Fruit fly (Drosophila melanogaster) whole organism, embryonic: ENCODE data around the gene CG6607.

Experiments used
- Ada2b ChIP-seq: fragments of 200-800 bp; sonication (Bioruptor generic); IDR thresholded peaks from 2 replicates; pipeline ENCODE4 v1.3.6; 2022; ENCODE audit warnings: missing biosample characterization, missing genetic modification characterization
- Adf1 ChIP-seq: fragments of 200-800 bp; sonication (Bioruptor generic); IDR thresholded peaks from 2 replicates; pipeline ENCODE4 v1.3.6; 2022; ENCODE audit warnings: missing biosample characterization, missing genetic modification characterization
- B-H1 ChIP-seq: fragments of 200-800 bp; sonication (Bioruptor generic); IDR thresholded peaks from 3 replicates; pipeline ENCODE4 v1.3.6; 2022; ENCODE audit warnings: missing biosample characterization, missing genetic modification characterization
- Blimp-1 ChIP-seq: fragments of 200-800 bp; sonication (Bioruptor generic); optimal IDR thresholded peaks from 3 replicates; lab custom pipeline; 2018; ENCODE audit warnings: missing biosample characterization, missing genetic modification characterization, mild to moderate bottlenecking, moderate library complexity, missing genetic modification reagents
- CG10959 ChIP-seq: fragments of 200-800 bp; sonication (Bioruptor generic); IDR thresholded peaks from 2 replicates; pipeline ENCODE4 v1.3.6; 2022; ENCODE audit warnings: missing biosample characterization, missing genetic modification characterization
- CG11085 ChIP-seq: fragments of 200-800 bp; sonication (Bioruptor generic); IDR thresholded peaks from 2 replicates; pipeline ENCODE4 v1.3.6; 2022; ENCODE audit warnings: missing biosample characterization, missing genetic modification characterization
- CG11560 ChIP-seq: fragments of 200-800 bp; sonication (Bioruptor generic); IDR thresholded peaks from 3 replicates; pipeline ENCODE4 v1.3.6; 2022; ENCODE audit warnings: missing biosample characterization, missing genetic modification characterization
- CG12104 ChIP-seq: fragments of 200-800 bp; sonication (Bioruptor generic); optimal IDR thresholded peaks from 3 replicates; lab custom pipeline; 2016; ENCODE audit warnings: missing biosample characterization, missing genetic modification characterization
- CG12236 ChIP-seq: fragments of 200-800 bp; sonication (Bioruptor generic); optimal IDR thresholded peaks from 2 replicates; lab custom pipeline; 2016; ENCODE audit warnings: missing biosample characterization, missing genetic modification characterization
- CG12769 ChIP-seq: fragments of 200-800 bp; sonication (Bioruptor generic); optimal IDR thresholded peaks from 2 replicates; lab custom pipeline; 2019; ENCODE audit warnings: missing biosample characterization, mild to moderate bottlenecking, missing genetic modification characterization, moderate library complexity
- CG13123 ChIP-seq: fragments of 200-800 bp; sonication (Bioruptor generic); optimal IDR thresholded peaks from 2 replicates; lab custom pipeline; 2016; ENCODE audit warnings: missing biosample characterization, missing genetic modification characterization
- CG13287 ChIP-seq: fragments of 200-800 bp; sonication (Bioruptor generic); IDR thresholded peaks from 2 replicates; pipeline ENCODE4 v1.3.6; 2022; ENCODE audit warnings: missing biosample characterization, missing genetic modification characterization; ENCODE audit not compliant: partially characterized antibody
- CG13894 ChIP-seq: fragments of 200-800 bp; sonication (Bioruptor generic); optimal IDR thresholded peaks from 3 replicates; lab custom pipeline; 2018; ENCODE audit warnings: missing biosample characterization, mild to moderate bottlenecking, missing genetic modification characterization, moderate library complexity
- CG14441 ChIP-seq: fragments of 200-800 bp; sonication (Bioruptor generic); IDR thresholded peaks from 2 replicates; pipeline ENCODE4 v1.3.6; 2022; ENCODE audit warnings: missing biosample characterization, missing genetic modification characterization
- CG15514 ChIP-seq: fragments of 200-800 bp; sonication (Bioruptor generic); optimal IDR thresholded peaks from 3 replicates; lab custom pipeline; 2017; ENCODE audit warnings: missing biosample characterization, missing genetic modification characterization, mild to moderate bottlenecking, moderate library complexity, missing genetic modification reagents
- CG16815 ChIP-seq: fragments of 200-800 bp; sonication (Bioruptor generic); optimal IDR thresholded peaks from 3 replicates; lab custom pipeline; 2017; ENCODE audit warnings: missing biosample characterization, mild to moderate bottlenecking, missing genetic modification characterization
- CG18619 ChIP-seq: fragments of 200-800 bp; sonication (Bioruptor generic); optimal IDR thresholded peaks from 3 replicates; lab custom pipeline; 2017; ENCODE audit warnings: missing biosample characterization, mild to moderate bottlenecking, missing genetic modification characterization
- CG2875 ChIP-seq: fragments of 200-800 bp; sonication (Bioruptor generic); optimal IDR thresholded peaks from 2 replicates; lab custom pipeline; 2017; ENCODE audit warnings: missing biosample characterization, mild to moderate bottlenecking, missing genetic modification characterization, missing genetic modification reagents
- CG30403 ChIP-seq: fragments of 200-800 bp; sonication (Bioruptor generic); optimal IDR thresholded peaks from 3 replicates; lab custom pipeline; 2016; ENCODE audit warnings: missing biosample characterization, missing genetic modification characterization
- CG30431 ChIP-seq: fragments of 200-800 bp; sonication (Bioruptor generic); optimal IDR thresholded peaks from 2 replicates; lab custom pipeline; 2017; ENCODE audit warnings: missing biosample characterization, missing genetic modification characterization
- CG31441 ChIP-seq: fragments of 200-800 bp; sonication (Bioruptor generic); IDR thresholded peaks from 2 replicates; pipeline ENCODE4 v1.3.6; 2022; ENCODE audit warnings: missing biosample characterization, missing genetic modification characterization
- CG34376 ChIP-seq: fragments of 200-800 bp; sonication (Bioruptor generic); optimal IDR thresholded peaks from 2 replicates; lab custom pipeline; 2018; ENCODE audit warnings: missing biosample characterization, mild to moderate bottlenecking, missing genetic modification characterization
- CG3726 ChIP-seq: fragments of 200-800 bp; sonication (Bioruptor generic); IDR thresholded peaks from 3 replicates; pipeline ENCODE4, ENCODE4 v1.3.6; 2022; ENCODE audit warnings: missing biosample characterization, missing genetic modification characterization
- CG3995 ChIP-seq: fragments of 200-800 bp; sonication (Bioruptor generic); optimal IDR thresholded peaks from 3 replicates; lab custom pipeline; 2016; ENCODE audit warnings: missing biosample characterization, missing genetic modification characterization
- CG4328 ChIP-seq: fragments of 200-800 bp; sonication (Bioruptor generic); optimal IDR thresholded peaks from 3 replicates; lab custom pipeline; 2017; ENCODE audit warnings: missing biosample characterization, missing genetic modification reagents, missing genetic modification characterization
- CG6272 ChIP-seq: fragments of 200-800 bp; sonication (Bioruptor generic); IDR thresholded peaks from 2 replicates; pipeline ENCODE4 v1.3.6; 2022; ENCODE audit warnings: missing biosample characterization, missing genetic modification characterization
- CG8290 ChIP-seq, 3 experiments: fragments of 200-800 bp; sonication (Bioruptor generic); optimal IDR thresholded peaks; 2 replicates each; lab custom pipeline; 2016 to 2019; ENCODE audit warnings: missing biosample characterization in 3 of 3, missing genetic modification characterization in 3 of 3, mild to moderate bottlenecking in 2 of 3, moderate library complexity in 1 of 3
- CG8359 ChIP-seq: fragments of 200-800 bp; sonication (Bioruptor generic); optimal IDR thresholded peaks from 2 replicates; lab custom pipeline; 2017; ENCODE audit warnings: missing biosample characterization, mild to moderate bottlenecking, missing genetic modification characterization, borderline replicate concordance
- CG8478 ChIP-seq: fragments of >200 bp; optimal IDR thresholded peaks from 2 replicates; lab custom pipeline; 2018
- CG9817 ChIP-seq: fragments of 200-800 bp; sonication (Bioruptor generic); optimal IDR thresholded peaks from 2 replicates; lab custom pipeline; 2018; ENCODE audit warnings: missing biosample characterization, mild to moderate bottlenecking, missing genetic modification characterization, moderate library complexity
- Dref ChIP-seq: fragments of 200-800 bp; sonication (Bioruptor generic); IDR thresholded peaks from 2 replicates; pipeline ENCODE4 v1.3.6; 2022; ENCODE audit warnings: missing biosample characterization, missing genetic modification characterization
- HmgD ChIP-seq: fragments of 200-800 bp; sonication (Bioruptor generic); optimal IDR thresholded peaks from 3 replicates; lab custom pipeline; 2016; ENCODE audit warnings: missing biosample characterization, missing genetic modification characterization
- Hr51 ChIP-seq, 2 experiments: fragments of 200-800 bp; sonication (Bioruptor generic); optimal IDR thresholded peaks; 2 replicates in 1 of 2; 3 replicates in 1 of 2; lab custom pipeline; 2016 to 2018; ENCODE audit warnings: missing biosample characterization in 2 of 2, missing genetic modification characterization in 2 of 2, mild to moderate bottlenecking in 1 of 2, moderate library complexity in 1 of 2
- Lhr ChIP-seq: fragments of 200-800 bp; sonication (Bioruptor generic); optimal IDR thresholded peaks from 3 replicates; lab custom pipeline; 2017; ENCODE audit warnings: mild to moderate bottlenecking, missing biosample characterization, missing genetic modification reagents, missing genetic modification characterization
- NC2α ChIP-seq: fragments of 200-800 bp; sonication (Bioruptor generic); optimal IDR thresholded peaks from 2 replicates; lab custom pipeline; 2016; ENCODE audit warnings: missing biosample characterization, missing genetic modification characterization
- Taf1 ChIP-seq: fragments of 200-800 bp; sonication (Bioruptor generic); IDR thresholded peaks from 2 replicates; pipeline ENCODE4 v1.3.6; 2022; ENCODE audit warnings: missing biosample characterization, missing genetic modification characterization
- Xrp1 ChIP-seq: fragments of 200-800 bp; sonication (Bioruptor generic); IDR thresholded peaks from 2 replicates; pipeline ENCODE4 v1.3.6; 2022; ENCODE audit warnings: missing biosample characterization, missing genetic modification characterization
- chif ChIP-seq, 2 experiments: fragments of 200-800 bp; sonication (Bioruptor generic); optimal IDR thresholded peaks; 3 replicates each; lab custom pipeline; 2016; ENCODE audit warnings: missing biosample characterization in 2 of 2, missing genetic modification characterization in 2 of 2
- dpn ChIP-seq, 2 experiments: fragments of 200-800 bp; sonication (Bioruptor generic); optimal IDR thresholded peaks; 3 replicates each; lab custom pipeline; 2016; ENCODE audit warnings: missing biosample characterization in 2 of 2, missing genetic modification characterization in 2 of 2
- ems ChIP-seq: fragments of 200-800 bp; sonication (Bioruptor generic); optimal IDR thresholded peaks from 3 replicates; lab custom pipeline; 2016; ENCODE audit warnings: missing biosample characterization, missing genetic modification characterization
- eve ChIP-seq, 2 experiments: fragments of >200 bp; optimal IDR thresholded peaks; 2 replicates each; lab custom pipeline; 2017; ENCODE audit warnings: missing biosample characterization in 2 of 2, missing genetic modification characterization in 2 of 2
- eyg ChIP-seq: fragments of 200-800 bp; sonication (Bioruptor generic); optimal IDR thresholded peaks from 3 replicates; lab custom pipeline; 2016; ENCODE audit warnings: missing biosample characterization, missing genetic modification characterization
- gfzf ChIP-seq: fragments of 200-800 bp; sonication (Bioruptor generic); optimal IDR thresholded peaks from 2 replicates; lab custom pipeline; 2016; ENCODE audit warnings: missing biosample characterization, mild to moderate bottlenecking, missing genetic modification characterization, moderate library complexity
- kni ChIP-seq: fragments of 200-800 bp; sonication (Bioruptor generic); optimal IDR thresholded peaks from 3 replicates; lab custom pipeline; 2017; ENCODE audit warnings: mild to moderate bottlenecking, missing biosample characterization, missing genetic modification reagents, missing genetic modification characterization
- lola ChIP-seq, 3 experiments: fragments of >200 bp in 2 of 3; fragments of 200-800 bp in 1 of 3; sonication (Bioruptor generic) in 1 of 3; optimal IDR thresholded peaks; 2 replicates each; lab custom pipeline; 2017 to 2019; ENCODE audit warnings: missing biosample characterization in 3 of 3, missing genetic modification characterization in 3 of 3, mild to moderate bottlenecking in 1 of 3, moderate library complexity in 1 of 3
- nau ChIP-seq: fragments of 200-800 bp; sonication (Bioruptor generic); optimal IDR thresholded peaks from 3 replicates; lab custom pipeline; 2017; ENCODE audit warnings: missing biosample characterization, mild to moderate bottlenecking, missing genetic modification characterization, missing genetic modification reagents
- odd ChIP-seq: fragments of 200-800 bp; sonication (Bioruptor generic); optimal IDR thresholded peaks from 2 replicates; lab custom pipeline; 2017; ENCODE audit warnings: missing biosample characterization, mild to moderate bottlenecking, missing genetic modification characterization
- ro ChIP-seq: fragments of 200-800 bp; sonication (Bioruptor generic); IDR thresholded peaks from 2 replicates; pipeline ENCODE4 v1.3.6; 2022; ENCODE audit warnings: missing biosample characterization, missing genetic modification characterization
- sens-2 ChIP-seq: fragments of 200-800 bp; sonication (Bioruptor generic); IDR thresholded peaks from 2 replicates; pipeline ENCODE4 v1.3.6; 2022; ENCODE audit warnings: missing biosample characterization, missing genetic modification characterization
- sisA ChIP-seq: fragments of 200-800 bp; sonication (Bioruptor generic); IDR thresholded peaks from 2 replicates; pipeline ENCODE4 v1.3.6; 2022; ENCODE audit warnings: missing biosample characterization, missing genetic modification characterization
- yki ChIP-seq: fragments of >200 bp; optimal IDR thresholded peaks from 3 replicates; lab custom pipeline; 2018

CG6607 gene

dm6 chr3R:24518150-24518580 is 9.7 kb upstream of the CG6607 start, which contains the start of gene Pp1alpha-96A (continued):
- TF ChIP-seq CG8290 (GFP tag; optimal IDR thresholded peaks at IDR 0.05; lab: Kevin White, UChicago) (no peak), CG8290 (tag; optimal IDR thresholded peaks at IDR 0.05; lab: Kevin White, UChicago) (no peak), Taf1 (GFP tag; lab: Robert Waterston, UW) (no peak), sens-2 (GFP tag; lab: Robert Waterston, UW) (no peak), CG8359 (GFP tag; lab: Kevin White, UChicago) (no peak), CG12769 (tag; lab: Kevin White, UChicago) (no peak), CG13123 (GFP tag; lab: Kevin White, UChicago) (no peak), sisA (GFP tag; lab: Robert Waterston, UW) (no peak), Hr51 (GFP tag; optimal IDR thresholded peaks at IDR 0.05; lab: Kevin White, UChicago) (no peak), CG13894 (tag; lab: Kevin White, UChicago) (no peak), CG6272 (GFP tag; lab: Robert Waterston, UW) (peak; percentile 17; the same call in 1 of the 2 replicates), CG8478 (lab: Kevin White, UChicago) (no peak), yki (lab: Kevin White, UChicago) (no peak), eyg (GFP tag; lab: Kevin White, UChicago) (no peak), CG14441 (GFP tag; lab: Robert Waterston, UW) (no peak), lola (GFP tag; optimal IDR thresholded peaks at IDR 0.05; lab: Kevin White, UChicago) (no peak), chif (GFP tag; optimal IDR thresholded peaks at IDR 0.05; lab: Kevin White, UChicago) (peak in 1 of 2 experiments; percentile 9), Blimp-1 (GFP tag; lab: Kevin White, UChicago) (no peak), ro (GFP tag; lab: Robert Waterston, UW) (no peak), CG15514 (peak; percentile 61), Dref (GFP tag; lab: Robert Waterston, UW) (peak; percentile 91), Lhr (no peak), Ada2b (GFP tag; lab: Robert Waterston, UW) (no peak), CG18619 (GFP tag; lab: Kevin White, UChicago) (no peak), CG13287 (GFP tag; lab: Robert Waterston, UW) (peak; percentile 91), CG4328 (GFP tag; lab: Kevin White, UChicago) (no peak), CG30403 (GFP tag; lab: Kevin White, UChicago) (peak; percentile 19), CG3726 (no peak), odd (GFP tag; lab: Kevin White, UChicago) (no peak), gfzf (GFP tag; lab: Kevin White, UChicago) (peak; percentile 67), Adf1 (GFP tag; lab: Robert Waterston, UW) (0 out of 2 replicates have a peak, but pooled peaks have one; percentile 7), CG12104 (no peak), dpn (GFP tag; optimal IDR thresholded peaks at IDR 0.05; lab: Kevin White, UChicago) (no peak), B-H1 (no peak), CG31441 (GFP tag; lab: Robert Waterston, UW) (no peak), CG12236 (no peak), CG10959 (GFP tag; lab: Robert Waterston, UW) (no peak), NC2α (no peak), CG3995 (GFP tag; lab: Kevin White, UChicago) (peak; percentile 20), Xrp1 (GFP tag; lab: Robert Waterston, UW) (no peak), CG9817 (tag; lab: Kevin White, UChicago) (no peak), CG11085 (no peak), CG30431 (GFP tag; lab: Kevin White, UChicago) (no peak), CG11560 (tag; lab: Robert Waterston, UW) (no peak), ems (GFP tag; lab: Kevin White, UChicago) (no peak), CG34376 (GFP tag; lab: Kevin White, UChicago) (peak; percentile 5), HmgD (GFP tag; lab: Kevin White, UChicago) (peak; percentile 11), nau (peak; percentile 15), eve (GFP tag; optimal IDR thresholded peaks at IDR 0.05; lab: Kevin White, UChicago) (no peak), CG16815 (no peak), kni (GFP tag; lab: Kevin White, UChicago) (no peak), CG2875 (no peak)
